Worm (Caenorhabditis elegans) whole organism, early embryonic: Measurements from ENCODE around the gene F27D9.13.

Experiments
- ama-1 ChIP-seq: fragments of 150-350 bp; optimal IDR thresholded peaks from 2 replicates; lab custom pipeline; 2014
- hmbx-1 ChIP-seq: sonication (generic microtip); optimal IDR thresholded peaks from 2 replicates; lab custom pipeline; 2016; ENCODE audit warnings: mild to moderate bottlenecking, missing genetic modification characterization, missing compliant biosample characterization
- hnd-1 ChIP-seq: sonication (generic microtip); optimal IDR thresholded peaks from 2 replicates; lab custom pipeline; 2016; ENCODE audit warnings: missing genetic modification characterization, missing compliant biosample characterization

DNA sequence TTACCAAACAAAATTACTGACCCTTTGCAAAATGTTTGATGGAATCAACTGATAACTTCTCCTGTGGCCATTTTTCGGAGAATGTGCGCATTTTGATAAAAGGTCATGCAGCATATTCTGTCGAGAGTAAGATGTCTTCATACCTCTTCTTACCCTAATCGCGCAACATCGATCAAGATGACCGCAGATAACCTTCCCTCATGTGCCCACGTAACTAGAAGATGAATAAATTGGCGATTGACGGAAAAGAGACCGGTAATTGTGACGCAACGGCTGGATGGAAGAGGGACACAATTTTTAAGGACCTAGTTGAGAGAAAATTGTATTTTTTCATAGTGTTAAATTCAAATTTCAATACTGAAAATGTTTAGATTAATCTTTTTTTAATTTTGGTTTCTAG lies 26.4 kb downstream of the F27D9.13 start:
- TF ChIP-seq hnd-1 = no peak
- no peak for TF ChIP-seq ama-1 (lab: Kevin White, UChicago)
- no peak for TF ChIP-seq hmbx-1
